Fruit fly (Drosophila melanogaster): ENCODE measurements around the gene TwdlX.

DNA sequence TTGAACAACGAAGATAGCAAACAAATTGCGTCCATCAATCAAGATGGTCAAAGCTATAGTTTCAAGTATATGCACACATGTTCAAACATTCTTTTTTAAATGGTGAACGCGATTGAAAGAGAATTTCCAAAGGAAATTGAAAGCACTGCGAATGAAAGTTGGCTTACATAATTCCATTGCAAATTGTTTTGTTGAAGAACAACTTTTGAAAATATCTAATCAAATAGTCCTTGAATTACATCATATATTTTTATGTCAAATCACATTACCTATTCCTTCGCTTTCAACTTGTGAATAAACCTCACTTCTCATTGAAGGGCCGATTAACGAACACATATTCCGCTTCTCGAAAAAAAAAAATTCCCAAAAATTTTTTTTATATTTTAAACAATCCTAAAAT, 9.7 kb downstream of the TwdlX start, which contains the start of gene CG32568:
- TF ChIP-seq D1 (tag; optimal IDR thresholded peaks at IDR 0.05), result no peak
- TF ChIP-seq CG12605 (GFP tag; IDR thresholded peaks at IDR 0.05), result no peak
- no peak for TF ChIP-seq CG34367 (tag; optimal IDR thresholded peaks at IDR 0.05)
- TF ChIP-seq Pif1A (GFP tag; optimal IDR thresholded peaks at IDR 0.05), result no peak
- TF ChIP-seq gl (tag; optimal IDR thresholded peaks at IDR 0.05), result no peak
- no peak for TF ChIP-seq Snoo (tag; optimal IDR thresholded peaks at IDR 0.05)
- TF ChIP-seq CG8159 (tag; optimal IDR thresholded peaks at IDR 0.05), result no peak
- TF ChIP-seq CG17806 (tag; optimal IDR thresholded peaks at IDR 0.05), result no peak
